Fruit fly (Drosophila melanogaster) whole organism, prepupa: ENCODE results near the gene Art9.
A peak's percentile ranks its signal among the peaks of the same experiment; 100 is the strongest.

ENCODE experiments used
- Blimp-1 ChIP-seq: fragments of 200-800 bp; sonication (Bioruptor generic); optimal IDR thresholded peaks from 3 replicates; lab custom pipeline; 2017; ENCODE audit warnings: missing biosample characterization, missing genetic modification characterization, mild to moderate bottlenecking, moderate library complexity, missing genetic modification reagents
- CG11902 ChIP-seq: fragments of 200-800 bp; sonication (Bioruptor generic); optimal IDR thresholded peaks from 3 replicates; lab custom pipeline; 2016; ENCODE audit warnings: missing biosample characterization, missing genetic modification characterization
- CG3919 ChIP-seq: fragments of 200-800 bp; sonication (Bioruptor generic); optimal IDR thresholded peaks from 3 replicates; lab custom pipeline; 2016; ENCODE audit warnings: missing biosample characterization, missing genetic modification characterization
- CG6854 ChIP-seq: fragments of 200-800 bp; sonication (Bioruptor generic); optimal IDR thresholded peaks from 2 replicates; lab custom pipeline; 2017; ENCODE audit warnings: missing biosample characterization, mild to moderate bottlenecking, missing genetic modification characterization
- CG8119 ChIP-seq: fragments of 200-800 bp; sonication (Bioruptor generic); IDR thresholded peaks from 3 replicates; pipeline ENCODE4 v1.3.6; 2022; ENCODE audit warnings: missing biosample characterization, missing genetic modification characterization
- CG8632 ChIP-seq: fragments of 200-800 bp; sonication (Bioruptor generic); optimal IDR thresholded peaks from 3 replicates; lab custom pipeline; 2016; ENCODE audit warnings: missing biosample characterization, missing genetic modification characterization
- Hr39 ChIP-seq: fragments of 200-800 bp; sonication (Bioruptor generic); optimal IDR thresholded peaks from 2 replicates; lab custom pipeline; 2016; ENCODE audit warnings: missing biosample characterization, missing genetic modification characterization
- Hr4 ChIP-seq: fragments of 200-800 bp; sonication (Bioruptor generic); optimal IDR thresholded peaks from 3 replicates; lab custom pipeline; 2016; ENCODE audit warnings: missing biosample characterization, missing genetic modification characterization
- Lpt ChIP-seq: fragments of 200-800 bp; sonication (Bioruptor generic); optimal IDR thresholded peaks from 3 replicates; lab custom pipeline; 2016; ENCODE audit warnings: missing biosample characterization, missing genetic modification characterization
- OdsH ChIP-seq: fragments of 200-800 bp; sonication (Bioruptor generic); optimal IDR thresholded peaks from 3 replicates; lab custom pipeline; 2016; ENCODE audit warnings: missing biosample characterization, missing genetic modification characterization
- dsx ChIP-seq: fragments of 200-800 bp; optimal IDR thresholded peaks from 3 replicates; lab custom pipeline; 2019; ENCODE audit warnings: missing biosample characterization, mild to moderate bottlenecking, missing genetic modification characterization, moderate library complexity; ENCODE audit not compliant: poor library complexity, severe bottlenecking
- ss ChIP-seq, 2 experiments: fragments of 200-800 bp; sonication (Bioruptor generic); optimal IDR thresholded peaks; 2 replicates in 1 of 2; 3 replicates in 1 of 2; lab custom pipeline; 2017 to 2018; ENCODE audit warnings: mild to moderate bottlenecking in 2 of 2, missing biosample characterization in 2 of 2, missing genetic modification characterization in 2 of 2, moderate library complexity in 1 of 2

DNA sequence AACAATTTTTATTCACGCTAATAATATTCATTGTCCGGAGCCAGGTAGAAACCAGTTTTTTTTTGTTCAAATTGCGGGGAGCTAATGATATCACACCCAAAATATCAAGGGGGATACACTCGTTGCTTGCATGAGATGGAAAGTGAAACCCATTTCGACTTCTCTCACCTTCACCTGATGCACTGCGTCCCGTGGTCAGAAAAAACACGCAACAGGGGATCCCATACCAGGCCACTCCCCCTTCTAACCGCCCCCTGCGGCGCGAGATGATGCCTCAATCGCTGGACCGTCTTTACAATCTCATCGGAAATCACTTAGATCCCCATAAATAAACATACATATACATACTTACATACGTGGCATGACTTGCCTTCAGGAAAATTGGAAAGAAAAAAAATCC is 29.7 kb downstream of the Art9 start:
- no peak for TF ChIP-seq Hr4 (GFP tag; lab: Kevin White, UChicago)
- TF ChIP-seq CG8119 (GFP tag; lab: Robert Waterston, UW), result no peak
- no peak for TF ChIP-seq CG8632 (GFP tag; lab: Kevin White, UChicago)
- peak; percentile 80 for TF ChIP-seq Blimp-1
- TF ChIP-seq Hr39 (GFP tag; lab: Kevin White, UChicago), result no peak
- TF ChIP-seq dsx, result no peak
- no peak for TF ChIP-seq OdsH (GFP tag; lab: Kevin White, UChicago)
- no peak for TF ChIP-seq ss (GFP tag; optimal IDR thresholded peaks at IDR 0.05; lab: Kevin White, UChicago)
- TF ChIP-seq CG11902 (GFP tag; lab: Kevin White, UChicago), result no peak
- no peak for TF ChIP-seq CG3919 (GFP tag; lab: Kevin White, UChicago)
- no peak for TF ChIP-seq Lpt (GFP tag; lab: Kevin White, UChicago)
- no peak for TF ChIP-seq CG6854
